Fruit fly (Drosophila melanogaster): Measurements from ENCODE around the gene CG2211.
A peak's percentile ranks its signal among the peaks of the same experiment; 100 is the strongest.

CG2211 gene

dm6 chr3L:1313039-1313766, 22.0 kb downstream of the CG2211 start, which contains the start of the genes sturkopf and Herc4 (continued):
- TF ChIP-seq NC2β (GFP tag; optimal IDR thresholded peaks at IDR 0.05), result peak; percentile 54
- TF ChIP-seq eyg (GFP tag; optimal IDR thresholded peaks at IDR 0.05), result peak; percentile 62
- no peak; the same call in 1 of the 2 replicates for TF ChIP-seq Adf1 (GFP tag; IDR thresholded peaks at IDR 0.05)
- TF ChIP-seq oc (tag; optimal IDR thresholded peaks at IDR 0.05), result peak; percentile 40
- peak; percentile 78 for TF ChIP-seq CG15514 (GFP tag; optimal IDR thresholded peaks at IDR 0.05)
- no peak for TF ChIP-seq CG12071 (GFP tag; optimal IDR thresholded peaks at IDR 0.05)
- TF ChIP-seq CG7928 (GFP tag; optimal IDR thresholded peaks at IDR 0.05), result peak; percentile 95
- 0 out of 3 replicates have a peak, but pooled peaks have one; percentile 6 for TF ChIP-seq so (GFP tag; IDR thresholded peaks at IDR 0.05)
- peak; percentile 69 for TF ChIP-seq CG18599 (GFP tag; optimal IDR thresholded peaks at IDR 0.05)
- TF ChIP-seq nau (GFP tag; optimal IDR thresholded peaks at IDR 0.05), result no peak
- no peak for TF ChIP-seq Hey (tag; optimal IDR thresholded peaks at IDR 0.05)

DNA sequence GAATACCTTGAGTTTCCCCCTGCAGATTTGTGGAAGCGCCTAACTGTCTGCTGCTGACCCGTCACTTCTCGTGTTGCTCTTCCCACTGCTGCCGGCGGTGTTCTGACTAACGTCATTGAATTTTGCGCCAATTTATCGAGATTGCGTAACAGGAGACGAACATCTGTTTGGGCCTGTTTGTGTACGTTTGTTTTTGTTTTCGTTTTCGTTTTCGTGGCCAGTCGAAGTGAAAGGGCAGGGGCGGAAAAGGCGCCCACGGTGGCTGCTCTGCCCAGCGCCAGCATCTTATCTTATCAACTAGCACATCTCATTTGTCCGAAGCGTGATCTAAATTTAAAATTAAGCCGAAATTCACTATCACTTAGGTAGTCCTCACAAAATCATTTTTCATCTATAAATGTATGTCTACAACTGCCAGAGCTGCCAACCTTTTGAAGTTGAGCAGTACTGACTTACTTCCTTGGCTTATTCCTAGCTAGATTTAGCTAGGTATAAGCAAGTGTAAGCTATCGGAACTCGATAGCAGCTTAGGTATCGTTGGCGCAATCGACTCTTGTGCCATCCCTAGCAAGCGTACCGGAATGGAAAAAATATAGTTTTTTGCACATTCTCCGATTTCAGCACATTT, 28.0 kb downstream of the CG2211 start, which contains the start of the genes Ctr9 and Nt5a:
Ctr9 (plus strand) TSS at position 220 of the 628 bp plus-strand sequence.
Nt5a (minus strand) TSS at position 414 of the 628 bp plus-strand sequence.
- TF ChIP-seq oc (tag; optimal IDR thresholded peaks at IDR 0.05) (no peak), corto (GFP tag; optimal IDR thresholded peaks at IDR 0.05) (no peak), stc (GFP tag; IDR thresholded peaks at IDR 0.05) (no peak), CG31224 (GFP tag; IDR thresholded peaks at IDR 0.05) (peak; percentile 62; the same call in 1 of the 2 replicates), CG3838 (GFP tag; optimal IDR thresholded peaks at IDR 0.05) (no peak), CG18764 (GFP tag; optimal IDR thresholded peaks at IDR 0.05) (no peak), CG15073 (GFP tag; optimal IDR thresholded peaks at IDR 0.05) (no peak), Nf-YC (tag; optimal IDR thresholded peaks at IDR 0.05) (no peak), CG13624 (GFP tag; optimal IDR thresholded peaks at IDR 0.05) (peak; percentile 70), Tbp (GFP tag; optimal IDR thresholded peaks at IDR 0.05) (no peak), Ssrp (tag; optimal IDR thresholded peaks at IDR 0.05) (no peak), CG1792 (GFP tag; optimal IDR thresholded peaks at IDR 0.05) (peak; percentile 62), chif (GFP tag; optimal IDR thresholded peaks at IDR 0.05) (peak in 1 of 2 experiments; percentile 36), CG1647 (GFP tag; optimal IDR thresholded peaks at IDR 0.05) (peak; percentile 50), Nf-YB (GFP tag; optimal IDR thresholded peaks at IDR 0.05) (peak; percentile 8), vfl (GFP tag; optimal IDR thresholded peaks at IDR 0.05) (peak; percentile 71), Atf3 (GFP tag; optimal IDR thresholded peaks at IDR 0.05) (peak; percentile 41), nom (GFP tag; optimal IDR thresholded peaks at IDR 0.05) (no peak), gcm (GFP tag; optimal IDR thresholded peaks at IDR 0.05) (no peak), Awh (GFP tag; IDR thresholded peaks at IDR 0.05) (no peak), sens (GFP tag) (peak; percentile 93), ab (GFP tag; optimal IDR thresholded peaks at IDR 0.05) (no peak), CG4328 (GFP tag; optimal IDR thresholded peaks at IDR 0.05) (no peak), CG8388 (GFP tag; optimal IDR thresholded peaks at IDR 0.05) (peak; percentile 27), sisA (GFP tag; IDR thresholded peaks at IDR 0.05) (peak; percentile 32), p53 (GFP tag; optimal IDR thresholded peaks at IDR 0.05) (peak; percentile 49), kni (GFP tag; optimal IDR thresholded peaks at IDR 0.05) (peak; percentile 79), HLH3B (GFP tag; IDR thresholded peaks at IDR 0.05) (no peak; the same call in 1 of the 2 replicates), Kr (GFP tag; optimal IDR thresholded peaks at IDR 0.05) (no peak), gcm2 (GFP tag; optimal IDR thresholded peaks at IDR 0.05) (peak; percentile 51), Xbp1 (GFP tag; optimal IDR thresholded peaks at IDR 0.05) (peak; percentile 65), CG33557 (GFP tag; optimal IDR thresholded peaks at IDR 0.05) (peak; percentile 19), CG17361 (GFP tag; IDR thresholded peaks at IDR 0.05) (no peak; the same call in 2 of the 3 replicates), amos (GFP tag; IDR thresholded peaks at IDR 0.05; ENCODE audit: partially characterized antibody) (peak; percentile 81), CG33213 (GFP tag; optimal IDR thresholded peaks at IDR 0.05) (peak; percentile 43), tx (GFP tag; optimal IDR thresholded peaks at IDR 0.05) (peak; percentile 79), ken (GFP tag; IDR thresholded peaks at IDR 0.05) (0 out of 3 replicates have a peak, but pooled peaks have one; percentile 56), Bteb2 (GFP tag; optimal IDR thresholded peaks at IDR 0.05) (peak; percentile 72)

Measured in whole organism, embryonic.